Fruit fly (Drosophila melanogaster): ENCODE results near the gene Pp2B-14D.
A peak's percentile ranks its signal among the peaks of the same experiment; 100 is the strongest.

The Pp2B-14D gene

DNA sequence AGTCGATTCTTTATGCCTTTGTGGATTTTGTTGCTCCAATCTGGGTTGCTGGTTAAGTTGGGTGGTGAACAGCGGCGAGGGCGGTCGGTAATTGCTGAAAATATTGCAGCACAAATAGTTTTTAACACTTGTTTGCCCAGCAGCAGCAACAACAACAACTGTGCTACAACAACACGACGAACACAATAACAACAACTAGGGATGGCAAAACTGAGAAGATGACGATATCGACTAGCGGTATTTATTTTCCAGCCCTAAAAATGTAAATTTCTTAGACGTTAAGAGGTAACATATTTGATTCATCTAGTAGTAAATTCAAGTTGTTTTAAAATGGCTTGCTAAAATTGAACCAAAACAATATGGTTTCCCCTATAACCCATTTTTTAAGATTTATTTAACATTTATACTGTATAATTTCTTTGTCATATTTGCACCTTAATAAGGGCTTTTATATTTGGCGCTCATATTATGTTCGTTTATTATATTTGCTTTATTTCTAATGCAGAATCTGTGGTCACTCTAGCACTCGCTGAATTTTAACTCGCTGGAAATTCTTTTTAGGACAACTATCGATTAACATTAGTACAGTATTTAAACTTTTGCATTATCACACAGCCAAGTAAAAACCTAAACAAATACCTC lies 38.6 kb upstream of the Pp2B-14D start (continued):
- TF ChIP-seq CG10147 (GFP tag; optimal IDR thresholded peaks at IDR 0.05) (no peak), amos (GFP tag; IDR thresholded peaks at IDR 0.05; ENCODE audit: partially characterized antibody) (peak; percentile 5; the same call in 1 of the 2 replicates), Med (GFP tag) (peak; percentile 65), CG6654 (GFP tag; optimal IDR thresholded peaks at IDR 0.05) (no peak), aop (GFP tag; IDR thresholded peaks at IDR 0.05) (no peak), E2f2 (GFP tag; IDR thresholded peaks at IDR 0.05) (peak; percentile 75), row (GFP tag; IDR thresholded peaks at IDR 0.05) (peak; percentile 25; the same call in 2 of the 3 replicates), CrebB (tag; optimal IDR thresholded peaks at IDR 0.05) (peak; percentile 5), CG2712 (tag; optimal IDR thresholded peaks at IDR 0.05) (peak; percentile 3), vvl (GFP tag; IDR thresholded peaks at IDR 0.05) (peak; percentile 55), CG4360 (GFP tag; IDR thresholded peaks at IDR 0.05) (peak; percentile 99), CG3281 (GFP tag; optimal IDR thresholded peaks at IDR 0.05) (peak; percentile 20), CG13894 (tag; optimal IDR thresholded peaks at IDR 0.05) (no peak), Ets65A (GFP tag) (peak; percentile 36), CG8290 (GFP tag; optimal IDR thresholded peaks at IDR 0.05) (no peak), CG8290 (tag; optimal IDR thresholded peaks at IDR 0.05) (peak in 1 of 2 experiments; percentile 47), CG13424 (tag; optimal IDR thresholded peaks at IDR 0.05) (peak; percentile 2), CG12155 (GFP tag; optimal IDR thresholded peaks at IDR 0.05) (peak; percentile 100), CG9797 (GFP tag; optimal IDR thresholded peaks at IDR 0.05) (peak; percentile 42), sim (GFP tag; IDR thresholded peaks at IDR 0.05) (no peak), CG3995 (GFP tag; optimal IDR thresholded peaks at IDR 0.05) (no peak), CG6689 (GFP tag; IDR thresholded peaks at IDR 0.05) (no peak), zf30C (GFP tag; optimal IDR thresholded peaks at IDR 0.05) (no peak), CG4424 (GFP tag; optimal IDR thresholded peaks at IDR 0.05) (peak; percentile 22), Eip74EF (GFP tag; optimal IDR thresholded peaks at IDR 0.05) (no peak), ac (GFP tag; optimal IDR thresholded peaks at IDR 0.05) (no peak), Sry-δ (GFP tag; optimal IDR thresholded peaks at IDR 0.05) (peak; percentile 42), br (optimal IDR thresholded peaks at IDR 0.05) (no peak), stwl (tag; optimal IDR thresholded peaks at IDR 0.05) (peak; percentile 26), CG30403 (GFP tag; optimal IDR thresholded peaks at IDR 0.05) (peak; percentile 10), CG2120 (GFP tag; optimal IDR thresholded peaks at IDR 0.05) (peak; percentile 19), nerfin-1 (tag; optimal IDR thresholded peaks at IDR 0.05) (peak; percentile 13), YL-1 (GFP tag; optimal IDR thresholded peaks at IDR 0.05) (peak; percentile 15), CG9932 (GFP tag; IDR thresholded peaks at IDR 0.05) (peak; percentile 29; the same call in 1 of the 2 replicates), CG34376 (GFP tag; optimal IDR thresholded peaks at IDR 0.05) (peak; percentile 4), chif (GFP tag; optimal IDR thresholded peaks at IDR 0.05) (no peak), Meics (GFP tag; optimal IDR thresholded peaks at IDR 0.05) (no peak), kah (GFP tag; optimal IDR thresholded peaks at IDR 0.05) (peak; percentile 41), CG17361 (GFP tag; IDR thresholded peaks at IDR 0.05) (peak; percentile 53; the same call in 1 of the 3 replicates), CG7987 (GFP tag; optimal IDR thresholded peaks at IDR 0.05) (peak; percentile 9), Dref (GFP tag; IDR thresholded peaks at IDR 0.05) (peak; percentile 32; the same call in 1 of the 2 replicates), hth (optimal IDR thresholded peaks at IDR 0.05) (no peak), CG12659 (GFP tag; optimal IDR thresholded peaks at IDR 0.05) (peak; percentile 32), luna (GFP tag; optimal IDR thresholded peaks at IDR 0.05) (no peak), CG9727 (GFP tag; optimal IDR thresholded peaks at IDR 0.05) (peak; percentile 0), CG15514 (GFP tag; optimal IDR thresholded peaks at IDR 0.05) (peak; percentile 10), Dad (GFP tag; optimal IDR thresholded peaks at IDR 0.05) (no peak), CG6175 (GFP tag; IDR thresholded peaks at IDR 0.05) (no peak), MESR4 (GFP tag; optimal IDR thresholded peaks at IDR 0.05) (peak; percentile 68), CG14710 (tag; optimal IDR thresholded peaks at IDR 0.05) (peak; percentile 42)

Measured in whole organism, embryonic.